Fruit fly (Drosophila melanogaster) whole organism, prepupa: ENCODE results near the gene Takl1.

ENCODE experiments used
- Blimp-1 ChIP-seq: fragments of 200-800 bp; sonication (Bioruptor generic); optimal IDR thresholded peaks from 3 replicates; lab custom pipeline; 2017; ENCODE audit warnings: missing biosample characterization, missing genetic modification characterization, mild to moderate bottlenecking, moderate library complexity, missing genetic modification reagents
- CG10631 ChIP-seq: fragments of 200-800 bp; sonication (Bioruptor generic); optimal IDR thresholded peaks from 2 replicates; lab custom pipeline; 2016; ENCODE audit warnings: missing biosample characterization, missing genetic modification characterization
- CG10669 ChIP-seq: fragments of 200-800 bp; sonication (Bioruptor generic); optimal IDR thresholded peaks from 3 replicates; lab custom pipeline; 2018; ENCODE audit warnings: missing biosample characterization, mild to moderate bottlenecking, missing genetic modification characterization, moderate library complexity
- CG11294 ChIP-seq: fragments of 200-800 bp; sonication (Bioruptor generic); IDR thresholded peaks from 2 replicates; pipeline ENCODE4 v1.3.6; 2022; ENCODE audit warnings: missing biosample characterization, missing genetic modification characterization
- CG15336 ChIP-seq: fragments of 200-800 bp; sonication (Bioruptor generic); IDR thresholded peaks from 2 replicates; pipeline ENCODE4 v1.3.6; 2022; ENCODE audit warnings: missing biosample characterization, missing genetic modification characterization
- CG1621 ChIP-seq: fragments of 200-800 bp; sonication (Bioruptor generic); optimal IDR thresholded peaks from 3 replicates; lab custom pipeline; 2018; ENCODE audit warnings: missing biosample characterization, mild to moderate bottlenecking, missing genetic modification characterization
- CG16779 ChIP-seq: fragments of 200-800 bp; sonication (Bioruptor generic); optimal IDR thresholded peaks from 3 replicates; lab custom pipeline; 2017; ENCODE audit warnings: missing biosample characterization, mild to moderate bottlenecking, missing genetic modification characterization
- CG3032 ChIP-seq: fragments of 200-800 bp; optimal IDR thresholded peaks from 2 replicates; lab custom pipeline; 2019; ENCODE audit warnings: missing biosample characterization, mild to moderate bottlenecking, missing genetic modification characterization, moderate library complexity
- CG31627 ChIP-seq: fragments of 200-800 bp; sonication (Bioruptor generic); optimal IDR thresholded peaks from 3 replicates; lab custom pipeline; 2016; ENCODE audit warnings: missing biosample characterization, missing genetic modification characterization
- CG32006 ChIP-seq: fragments of 200-800 bp; sonication (Bioruptor generic); optimal IDR thresholded peaks from 3 replicates; lab custom pipeline; 2017; ENCODE audit warnings: missing biosample characterization, mild to moderate bottlenecking, missing genetic modification characterization
- CG3919 ChIP-seq: fragments of 200-800 bp; sonication (Bioruptor generic); optimal IDR thresholded peaks from 3 replicates; lab custom pipeline; 2016; ENCODE audit warnings: missing biosample characterization, missing genetic modification characterization
- CG4318 ChIP-seq: fragments of 200-800 bp; sonication (Bioruptor generic); optimal IDR thresholded peaks from 3 replicates; lab custom pipeline; 2017; ENCODE audit warnings: missing biosample characterization, mild to moderate bottlenecking, missing genetic modification characterization
- CG6163 ChIP-seq: fragments of 200-800 bp; sonication (Bioruptor generic); IDR thresholded peaks from 3 replicates; pipeline ENCODE4 v1.3.6; 2022; ENCODE audit warnings: missing biosample characterization, missing genetic modification characterization
- CG6276 ChIP-seq: fragments of 200-800 bp; sonication (Bioruptor generic); optimal IDR thresholded peaks from 2 replicates; lab custom pipeline; 2017; ENCODE audit warnings: missing biosample characterization, mild to moderate bottlenecking, missing genetic modification characterization
- CG6792 ChIP-seq: fragments of 200-800 bp; sonication (Bioruptor generic); optimal IDR thresholded peaks from 3 replicates; lab custom pipeline; 2016; ENCODE audit warnings: missing biosample characterization, missing genetic modification characterization
- CG6808 ChIP-seq: fragments of 200-800 bp; sonication (Bioruptor generic); optimal IDR thresholded peaks from 3 replicates; lab custom pipeline; 2017; ENCODE audit warnings: missing biosample characterization, missing genetic modification characterization, mild to moderate bottlenecking, moderate library complexity, missing genetic modification reagents
- CG6854 ChIP-seq: fragments of 200-800 bp; sonication (Bioruptor generic); optimal IDR thresholded peaks from 2 replicates; lab custom pipeline; 2017; ENCODE audit warnings: missing biosample characterization, mild to moderate bottlenecking, missing genetic modification characterization
- CG7368 ChIP-seq: fragments of 200-800 bp; sonication (Bioruptor generic); optimal IDR thresholded peaks from 3 replicates; lab custom pipeline; 2016; ENCODE audit warnings: missing biosample characterization, missing genetic modification characterization
- CG8119 ChIP-seq: fragments of 200-800 bp; sonication (Bioruptor generic); IDR thresholded peaks from 3 replicates; pipeline ENCODE4 v1.3.6; 2022; ENCODE audit warnings: missing biosample characterization, missing genetic modification characterization
- CG8632 ChIP-seq: fragments of 200-800 bp; sonication (Bioruptor generic); optimal IDR thresholded peaks from 3 replicates; lab custom pipeline; 2016; ENCODE audit warnings: missing biosample characterization, missing genetic modification characterization
- CG9139 ChIP-seq: fragments of 200-800 bp; sonication (Bioruptor generic); optimal IDR thresholded peaks from 3 replicates; lab custom pipeline; 2017; ENCODE audit warnings: missing biosample characterization, mild to moderate bottlenecking, missing genetic modification characterization
- Eip78C ChIP-seq: fragments of 200-800 bp; sonication (Bioruptor generic); peaks from one replicate; lab custom pipeline; 2016; ENCODE audit warnings: missing biosample characterization, missing genetic modification characterization
- Eip93F ChIP-seq: fragments of 200-800 bp; sonication (Bioruptor generic); optimal IDR thresholded peaks from 2 replicates; lab custom pipeline; 2016; ENCODE audit warnings: missing biosample characterization, mild to moderate bottlenecking, missing genetic modification characterization
- Gug ChIP-seq: fragments of 200-800 bp; sonication (Bioruptor generic); IDR thresholded peaks from 2 replicates; pipeline ENCODE4 v1.3.6; 2022; ENCODE audit warnings: missing biosample characterization, missing genetic modification characterization
- Hr39 ChIP-seq: fragments of 200-800 bp; sonication (Bioruptor generic); optimal IDR thresholded peaks from 2 replicates; lab custom pipeline; 2016; ENCODE audit warnings: missing biosample characterization, missing genetic modification characterization
- Lpt ChIP-seq: fragments of 200-800 bp; sonication (Bioruptor generic); optimal IDR thresholded peaks from 3 replicates; lab custom pipeline; 2016; ENCODE audit warnings: missing biosample characterization, missing genetic modification characterization
- Met ChIP-seq: fragments of 200-800 bp; sonication (Bioruptor generic); optimal IDR thresholded peaks from 3 replicates; lab custom pipeline; 2016; ENCODE audit warnings: missing biosample characterization, missing genetic modification characterization
- OdsH ChIP-seq: fragments of 200-800 bp; sonication (Bioruptor generic); optimal IDR thresholded peaks from 3 replicates; lab custom pipeline; 2016; ENCODE audit warnings: missing biosample characterization, missing genetic modification characterization
- Sox15 ChIP-seq: fragments of 200-800 bp; sonication (Bioruptor generic); optimal IDR thresholded peaks from 3 replicates; lab custom pipeline; 2016; ENCODE audit warnings: missing biosample characterization, missing genetic modification characterization
- achi ChIP-seq: fragments of 200-800 bp; sonication (Bioruptor generic); optimal IDR thresholded peaks from 3 replicates; lab custom pipeline; 2016; ENCODE audit warnings: missing biosample characterization, missing genetic modification characterization
- cyc ChIP-seq: fragments of 200-800 bp; sonication (Bioruptor generic); optimal IDR thresholded peaks from 3 replicates; lab custom pipeline; 2016; ENCODE audit warnings: missing biosample characterization, missing genetic modification characterization
- dsx ChIP-seq: fragments of 200-800 bp; optimal IDR thresholded peaks from 3 replicates; lab custom pipeline; 2019; ENCODE audit warnings: missing biosample characterization, mild to moderate bottlenecking, missing genetic modification characterization, moderate library complexity; ENCODE audit not compliant: poor library complexity, severe bottlenecking
- eg ChIP-seq: fragments of 200-800 bp; sonication (Bioruptor generic); IDR thresholded peaks from 3 replicates; pipeline ENCODE4 v1.3.6; 2022; ENCODE audit warnings: missing biosample characterization, missing genetic modification characterization
- esn ChIP-seq: fragments of 200-800 bp; sonication (Bioruptor generic); optimal IDR thresholded peaks from 2 replicates; lab custom pipeline; 2016; ENCODE audit warnings: missing biosample characterization, mild to moderate bottlenecking, missing genetic modification characterization, moderate library complexity
- fd59A ChIP-seq: fragments of 200-800 bp; sonication (Bioruptor generic); optimal IDR thresholded peaks from 2 replicates; lab custom pipeline; 2017; ENCODE audit warnings: missing biosample characterization, mild to moderate bottlenecking, missing genetic modification characterization, missing genetic modification reagents
- fkh ChIP-seq: fragments of 200-800 bp; sonication (Bioruptor generic); optimal IDR thresholded peaks from 3 replicates; lab custom pipeline; 2017; ENCODE audit warnings: missing biosample characterization, mild to moderate bottlenecking, missing genetic modification characterization, moderate library complexity
- lz ChIP-seq: fragments of 200-800 bp; sonication (Bioruptor generic); optimal IDR thresholded peaks from 3 replicates; lab custom pipeline; 2016; ENCODE audit warnings: missing biosample characterization, missing genetic modification characterization
- net ChIP-seq: fragments of 200-800 bp; sonication (Bioruptor generic); optimal IDR thresholded peaks from 3 replicates; lab custom pipeline; 2016; ENCODE audit warnings: missing biosample characterization, missing genetic modification characterization
- salr ChIP-seq, 2 experiments: fragments of 200-800 bp; sonication (Bioruptor generic); optimal IDR thresholded peaks; 3 replicates each; lab custom pipeline; 2016 to 2018; ENCODE audit warnings: missing biosample characterization in 2 of 2, missing genetic modification characterization in 2 of 2, mild to moderate bottlenecking in 1 of 2
- ss ChIP-seq, 2 experiments: fragments of 200-800 bp; sonication (Bioruptor generic); optimal IDR thresholded peaks; 2 replicates in 1 of 2; 3 replicates in 1 of 2; lab custom pipeline; 2017 to 2018; ENCODE audit warnings: mild to moderate bottlenecking in 2 of 2, missing biosample characterization in 2 of 2, missing genetic modification characterization in 2 of 2, moderate library complexity in 1 of 2
- svp ChIP-seq: fragments of 200-800 bp; sonication (Bioruptor generic); peaks from one replicate; lab custom pipeline; 2016; ENCODE audit warnings: missing biosample characterization, missing genetic modification characterization
- topi ChIP-seq: fragments of 200-800 bp; sonication (Bioruptor generic); optimal IDR thresholded peaks from 3 replicates; lab custom pipeline; 2016; ENCODE audit warnings: missing biosample characterization, missing genetic modification characterization
- vri ChIP-seq: fragments of 200-800 bp; sonication (Bioruptor generic); optimal IDR thresholded peaks from 3 replicates; lab custom pipeline; 2016; ENCODE audit warnings: missing biosample characterization, mild to moderate bottlenecking, missing genetic modification characterization

Takl1 gene

DNA sequence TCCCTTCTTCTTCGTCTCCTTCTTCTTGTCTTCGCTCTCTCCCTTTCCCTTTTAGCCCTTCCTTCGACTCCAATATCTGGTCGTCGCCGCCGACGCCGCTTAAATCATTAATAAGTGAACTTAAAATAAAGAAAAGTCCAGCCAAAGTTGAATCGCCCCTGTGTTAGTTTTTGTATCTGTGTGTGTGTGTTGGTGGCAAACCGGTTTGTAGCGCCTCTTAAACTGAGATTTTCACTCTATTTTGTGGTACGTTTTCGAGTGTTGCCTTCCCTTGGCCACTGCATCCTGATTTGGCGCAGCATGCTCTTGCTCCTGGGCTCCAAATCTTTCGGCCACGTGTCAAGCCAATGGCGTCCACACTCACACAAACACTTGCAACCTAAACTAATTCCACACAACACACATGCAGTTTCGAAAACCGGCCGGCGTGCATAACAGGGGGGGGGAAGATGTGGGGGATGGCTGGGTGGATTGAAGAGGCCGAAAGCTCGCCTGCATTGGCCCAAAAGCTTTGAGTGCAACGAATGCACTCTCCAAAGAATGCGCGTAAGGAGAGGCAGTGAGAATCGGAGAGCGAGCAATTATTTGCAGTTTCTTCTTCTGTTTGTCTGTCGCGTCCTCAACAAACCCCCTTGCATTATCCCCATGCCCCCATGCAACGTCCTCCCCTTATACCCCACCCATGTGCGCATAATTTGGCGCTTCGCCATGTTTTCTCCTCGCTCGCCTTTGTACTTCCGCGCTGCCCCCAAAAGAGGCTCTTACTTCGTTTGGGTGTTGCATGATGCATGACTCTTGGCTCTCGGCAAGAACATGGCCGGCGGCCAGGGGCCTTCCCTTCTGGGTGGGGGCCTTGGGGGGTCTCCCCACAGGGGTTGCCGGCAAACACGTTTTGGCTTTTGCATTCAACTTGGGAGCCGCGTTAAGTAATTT lies 12.3 kb upstream of the Takl1 start:
- TF ChIP-seq Gug (GFP tag; lab: Robert Waterston, UW) (peak; percentile 63), Hr39 (GFP tag; lab: Kevin White, UChicago) (no peak), Met (GFP tag; lab: Kevin White, UChicago) (peak; percentile 26), CG3032 (tag; lab: Kevin White, UChicago) (peak; percentile 23), esn (GFP tag; lab: Kevin White, UChicago) (no peak), topi (no peak), vri (GFP tag; lab: Kevin White, UChicago) (peak; percentile 58), CG4318 (GFP tag; lab: Kevin White, UChicago) (no peak), CG8632 (peak; percentile 19), svp (peak; percentile 50), CG32006 (GFP tag; lab: Kevin White, UChicago) (peak; percentile 25), CG31627 (GFP tag; lab: Kevin White, UChicago) (no peak), achi (GFP tag; lab: Kevin White, UChicago) (peak; percentile 44), Eip93F (GFP tag; lab: Kevin White, UChicago) (no peak), net (GFP tag; lab: Kevin White, UChicago) (peak; percentile 27), CG6854 (GFP tag; lab: Kevin White, UChicago) (peak; percentile 47), CG15336 (GFP tag; lab: Robert Waterston, UW) (peak; percentile 73; the same call in 1 of the 2 replicates), CG10669 (GFP tag; lab: Kevin White, UChicago) (no peak), CG16779 (tag; lab: Kevin White, UChicago) (peak; percentile 60), Lpt (GFP tag; lab: Kevin White, UChicago) (peak; percentile 70), dsx (peak; percentile 67), CG11294 (GFP tag; lab: Robert Waterston, UW) (peak; percentile 59; the same call in 1 of the 2 replicates), CG6163 (GFP tag; lab: Robert Waterston, UW) (peak; percentile 76), CG6276 (GFP tag; lab: Kevin White, UChicago) (peak; percentile 47), fd59A (GFP tag; lab: Kevin White, UChicago) (no peak), CG8119 (peak; percentile 58; the same call in 2 of the 3 replicates), CG6792 (GFP tag; lab: Kevin White, UChicago) (no peak), CG7368 (GFP tag; lab: Kevin White, UChicago) (peak; percentile 40), ss (GFP tag; optimal IDR thresholded peaks at IDR 0.05; lab: Kevin White, UChicago) (peak; percentile 38 to 74), Sox15 (GFP tag; lab: Kevin White, UChicago) (no peak), eg (GFP tag; lab: Robert Waterston, UW) (peak; percentile 75; the same call in 2 of the 3 replicates), fkh (no peak), Blimp-1 (peak; percentile 67), CG10631 (GFP tag; lab: Kevin White, UChicago) (no peak), CG9139 (GFP tag; lab: Kevin White, UChicago) (peak; percentile 62), OdsH (GFP tag; lab: Kevin White, UChicago) (no peak), CG6808 (GFP tag; lab: Kevin White, UChicago) (peak; percentile 14), salr (GFP tag; optimal IDR thresholded peaks at IDR 0.05; lab: Kevin White, UChicago) (peak; percentile 40 to 56), cyc (no peak), CG3919 (GFP tag; lab: Kevin White, UChicago) (peak; percentile 39), Eip78C (GFP tag; lab: Kevin White, UChicago) (peak; percentile 18), lz (no peak), CG1621 (tag; lab: Kevin White, UChicago) (peak; percentile 5)
